Worm (Caenorhabditis elegans): ENCODE measurements around the gene C31H1.2.
A peak's percentile ranks its signal among the peaks of the same experiment; 100 is the strongest.

Gene C31H1.2

DNA sequence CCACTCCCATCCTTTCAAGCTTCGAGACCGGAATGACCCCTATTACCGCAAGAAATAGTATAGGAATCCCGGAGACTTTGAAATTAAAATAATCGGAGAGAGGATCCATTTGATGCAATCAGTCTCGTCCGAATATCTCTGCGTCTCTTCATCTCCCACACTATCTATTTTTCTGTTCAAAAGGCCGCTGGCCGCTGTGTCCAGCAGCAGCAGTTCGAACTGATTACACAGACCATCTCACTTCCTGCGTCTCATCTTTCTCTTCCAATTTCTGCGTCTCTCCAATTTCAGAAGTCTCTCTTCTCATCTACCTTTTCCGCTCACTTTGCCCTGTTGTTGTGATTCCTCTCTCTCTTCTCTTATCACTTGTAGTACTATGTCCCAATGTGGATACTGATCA lies 26.4 kb downstream of the C31H1.2 start (continued):
- TF ChIP-seq isw-1 (GFP tag; IDR thresholded peaks at IDR 0.05) = no peak
- no peak for TF ChIP-seq sox-4 (tag; optimal IDR thresholded peaks at IDR 0.05)
- peak in 3 of 6 experiments; percentile 32 to 71 (median 55) for TF ChIP-seq elt-3 (tag; optimal IDR thresholded peaks at IDR 0.05)
- TF ChIP-seq elt-2 (tag; optimal IDR thresholded peaks at IDR 0.05) = peak; percentile 67
- peak in 1 of 2 experiments; percentile 22 for TF ChIP-seq mdl-1 (tag; optimal IDR thresholded peaks at IDR 0.05)
- peak in 2 of 3 experiments; percentile 23 to 28 for TF ChIP-seq ceh-82 (tag; optimal IDR thresholded peaks at IDR 0.05)
- peak; percentile 9 for TF ChIP-seq pag-3 (tag; optimal IDR thresholded peaks at IDR 0.05; ENCODE audit: borderline replicate concordance, insufficient read depth)
- no peak for TF ChIP-seq lin-39 (tag; optimal IDR thresholded peaks at IDR 0.05)
- peak; percentile 81 for TF ChIP-seq snu-23 (GFP tag; optimal IDR thresholded peaks at IDR 0.05)
- no peak for TF ChIP-seq ceh-63 (GFP tag; optimal IDR thresholded peaks at IDR 0.05)
- TF ChIP-seq F16B12.6 (tag; optimal IDR thresholded peaks at IDR 0.05) = no peak
- peak; percentile 94 for TF ChIP-seq lin-14 (GFP tag; optimal IDR thresholded peaks at IDR 0.05)
- TF ChIP-seq dpl-1 (GFP tag; optimal IDR thresholded peaks at IDR 0.05) = peak in 2 of 3 experiments; percentile 13 to 27

DNA sequence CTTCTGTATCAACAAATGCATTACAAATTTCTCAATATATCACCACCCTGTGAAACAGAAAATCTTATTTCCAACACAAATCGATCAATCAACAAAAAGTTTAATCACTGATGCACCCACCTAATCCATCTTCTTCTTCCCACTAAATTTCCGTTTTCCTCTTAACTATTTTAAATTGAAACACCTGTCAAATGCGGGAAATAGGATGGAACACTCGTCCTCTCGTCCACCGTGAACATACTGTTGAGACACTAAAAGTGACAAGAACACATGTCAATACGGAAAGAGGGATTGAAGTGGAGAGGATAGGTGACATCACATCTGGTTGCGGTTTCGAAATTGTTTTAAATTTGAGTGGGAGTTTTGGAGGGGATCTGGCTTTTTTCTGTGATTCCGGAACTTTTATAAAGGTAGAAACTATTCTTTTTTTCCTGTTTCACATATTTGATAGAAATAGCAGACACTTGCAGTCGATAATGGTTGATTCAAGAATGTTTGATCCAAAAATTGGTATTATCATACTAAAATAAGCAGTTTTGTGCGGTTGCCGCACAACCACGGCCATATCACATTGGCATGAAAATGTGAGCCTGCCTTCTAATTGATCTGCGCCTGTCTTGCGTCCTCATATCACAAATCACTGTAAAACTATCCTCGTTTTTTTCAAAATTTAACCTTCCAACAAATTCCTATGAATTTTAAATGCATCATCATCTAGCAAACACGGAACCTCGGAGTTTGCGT lies 29.1 kb downstream of the C31H1.2 start:
- TF ChIP-seq efl-1 (optimal IDR thresholded peaks at IDR 0.05) (no peak), efl-1 (GFP tag; optimal IDR thresholded peaks at IDR 0.05 in 1 of 2) (no peak), nhr-11 (tag; optimal IDR thresholded peaks at IDR 0.05) (no peak), dsc-1 (tag; optimal IDR thresholded peaks at IDR 0.05) (peak; percentile 48), blmp-1 (tag; optimal IDR thresholded peaks at IDR 0.05) (peak; percentile 2), mep-1 (tag; optimal IDR thresholded peaks at IDR 0.05) (peak; percentile 2), lin-14 (GFP tag; optimal IDR thresholded peaks at IDR 0.05) (peak; percentile 33)

DNA sequence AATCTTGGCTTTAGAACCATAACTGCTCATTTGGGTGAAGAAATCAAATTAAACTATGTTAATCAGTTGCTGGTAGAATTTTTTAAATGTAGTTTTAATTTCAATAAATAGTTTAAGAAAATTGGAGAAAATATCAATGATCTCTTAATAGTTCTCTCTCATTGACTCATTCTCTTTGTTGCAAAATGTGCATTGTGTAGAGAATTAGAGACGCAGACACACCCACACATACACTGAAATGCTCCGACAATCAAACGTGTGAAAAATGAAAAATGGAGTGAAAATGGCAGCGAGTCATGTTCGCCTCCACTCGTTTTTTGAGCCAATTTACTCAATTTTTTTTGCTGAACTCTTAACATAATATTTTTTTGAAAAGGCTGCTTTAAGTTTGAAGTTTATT lies 29.9 kb downstream of the C31H1.2 start:
- TF ChIP-seq nhr-71 (tag; optimal IDR thresholded peaks at IDR 0.05) (no peak), alr-1 (tag; optimal IDR thresholded peaks at IDR 0.05; ENCODE audit: borderline replicate concordance) (no peak), tlp-1 (tag; optimal IDR thresholded peaks at IDR 0.05) (no peak), C34B4.2 (tag; optimal IDR thresholded peaks at IDR 0.05) (no peak), hlh-17 (GFP tag; optimal IDR thresholded peaks at IDR 0.05; ENCODE audit: borderline replicate concordance) (no peak), egl-27 (tag; optimal IDR thresholded peaks at IDR 0.05) (no peak), unc-86 (tag; optimal IDR thresholded peaks at IDR 0.05) (no peak), lin-14 (GFP tag; optimal IDR thresholded peaks at IDR 0.05) (peak; percentile 14), egl-13 (tag; optimal IDR thresholded peaks at IDR 0.05) (no peak), dsc-1 (tag; optimal IDR thresholded peaks at IDR 0.05) (no peak), swsn-7 (tag; optimal IDR thresholded peaks at IDR 0.05) (no peak), nhr-85 (tag) (peak; percentile 33), nhr-90 (tag; optimal IDR thresholded peaks at IDR 0.05; ENCODE audit: poor library complexity) (no peak), xbp-1 (tag; optimal IDR thresholded peaks at IDR 0.05) (no peak), irx-1 (tag; optimal IDR thresholded peaks at IDR 0.05) (no peak), dpl-1 (GFP tag; optimal IDR thresholded peaks at IDR 0.05) (no peak), F16B12.6 (tag; optimal IDR thresholded peaks at IDR 0.05) (no peak), tbx-2 (tag; optimal IDR thresholded peaks at IDR 0.05) (no peak), efl-1 (optimal IDR thresholded peaks at IDR 0.05) (no peak), efl-1 (GFP tag; optimal IDR thresholded peaks at IDR 0.05 in 1 of 2) (peak in 1 of 2 experiments; percentile 41), grh-1 (GFP tag; IDR thresholded peaks at IDR 0.05) (no peak), jun-1 (tag; optimal IDR thresholded peaks at IDR 0.05) (no peak), Y116A8C.19 (tag; optimal IDR thresholded peaks at IDR 0.05; ENCODE audit: borderline replicate concordance) (no peak), mdl-1 (tag; optimal IDR thresholded peaks at IDR 0.05) (no peak)
